Worm (Caenorhabditis elegans): Measurements from ENCODE around the gene fbxc-54.

fbxc-54 gene

ce11 chrII:24559-24998 lies 6.9 kb upstream of the fbxc-54 start, which contains the start of gene enee-1 (continued):
- TF ChIP-seq sup-37 (GFP tag; optimal IDR thresholded peaks at IDR 0.05) (peak; percentile 61), lin-15B (tag; optimal IDR thresholded peaks at IDR 0.05) (peak; percentile 83), lin-39 (tag; optimal IDR thresholded peaks at IDR 0.05) (peak; percentile 89), efl-1 (optimal IDR thresholded peaks at IDR 0.05) (peak; percentile 85 to 96), efl-1 (GFP tag; optimal IDR thresholded peaks at IDR 0.05 in 1 of 2) (peak; percentile 98 to 100), fos-1 (tag; optimal IDR thresholded peaks at IDR 0.05) (peak; percentile 80), alr-1 (tag; optimal IDR thresholded peaks at IDR 0.05; ENCODE audit: borderline replicate concordance) (no peak), fkh-8 (tag; optimal IDR thresholded peaks at IDR 0.05) (peak; percentile 87), tlp-1 (tag; optimal IDR thresholded peaks at IDR 0.05) (no peak), unc-30 (tag; optimal IDR thresholded peaks at IDR 0.05) (no peak), sptf-1 (tag; optimal IDR thresholded peaks at IDR 0.05) (no peak), lin-14 (GFP tag; optimal IDR thresholded peaks at IDR 0.05) (peak; percentile 78), fkh-10 (GFP tag; optimal IDR thresholded peaks at IDR 0.05) (peak; percentile 78), unc-130 (tag; optimal IDR thresholded peaks at IDR 0.05) (peak; percentile 76), nhr-19 (GFP tag; conservative IDR thresholded peaks at IDR 0.05) (peak; percentile 84), nhr-85 (tag) (peak; percentile 87), vab-15 (tag; optimal IDR thresholded peaks at IDR 0.05) (no peak), fkh-4 (tag; optimal IDR thresholded peaks at IDR 0.05; ENCODE audit: borderline replicate concordance) (peak; percentile 50), lir-3 (tag; optimal IDR thresholded peaks at IDR 0.05; ENCODE audit: poor library complexity) (peak; percentile 38), ceh-8 (GFP tag; optimal IDR thresholded peaks at IDR 0.05) (no peak), ceh-63 (GFP tag; optimal IDR thresholded peaks at IDR 0.05) (no peak), tbx-2 (tag; optimal IDR thresholded peaks at IDR 0.05) (peak; percentile 88), dpl-1 (GFP tag; optimal IDR thresholded peaks at IDR 0.05) (peak; percentile 95 to 99 (median 98)), mef-2 (tag; optimal IDR thresholded peaks at IDR 0.05) (no peak), ztf-11 (tag; optimal IDR thresholded peaks at IDR 0.05) (peak in 1 of 2 experiments; percentile 74), unc-62 (GFP tag; optimal IDR thresholded peaks at IDR 0.05) (no peak), blmp-1 (tag; optimal IDR thresholded peaks at IDR 0.05) (peak; percentile 76), ztf-4 (tag; optimal IDR thresholded peaks at IDR 0.05) (peak; percentile 89), elt-3 (tag; optimal IDR thresholded peaks at IDR 0.05) (peak in 2 of 6 experiments; percentile 61 to 69), ces-1 (GFP tag; optimal IDR thresholded peaks at IDR 0.05) (no peak), ceh-90 (tag; optimal IDR thresholded peaks at IDR 0.05) (no peak), nhr-12 (tag; optimal IDR thresholded peaks at IDR 0.05) (no peak), zip-4 (GFP tag; optimal IDR thresholded peaks at IDR 0.05) (peak; percentile 32), lsy-2 (tag; optimal IDR thresholded peaks at IDR 0.05) (peak; percentile 89 to 95), aly-2 (tag; optimal IDR thresholded peaks at IDR 0.05) (peak; percentile 80), unc-86 (tag; optimal IDR thresholded peaks at IDR 0.05) (peak; percentile 84), nhr-237 (tag; optimal IDR thresholded peaks at IDR 0.05) (peak; percentile 22), pqm-1 (tag; optimal IDR thresholded peaks at IDR 0.05) (no peak), ceh-82 (tag; optimal IDR thresholded peaks at IDR 0.05) (peak; percentile 89 to 93 (median 92)), jun-1 (tag; optimal IDR thresholded peaks at IDR 0.05) (peak; percentile 86), unc-98 (GFP tag; IDR thresholded peaks at IDR 0.05) (no peak), C04F5.9 (tag; optimal IDR thresholded peaks at IDR 0.05) (peak; percentile 72), hlh-17 (GFP tag; optimal IDR thresholded peaks at IDR 0.05; ENCODE audit: borderline replicate concordance) (no peak), nhr-84 (tag; optimal IDR thresholded peaks at IDR 0.05) (no peak), mab-9 (GFP tag; IDR thresholded peaks at IDR 0.05) (peak; percentile 56), grh-1 (GFP tag; IDR thresholded peaks at IDR 0.05) (peak; percentile 72), Y116A8C.19 (tag; optimal IDR thresholded peaks at IDR 0.05; ENCODE audit: borderline replicate concordance) (no peak), pax-3 (tag; optimal IDR thresholded peaks at IDR 0.05) (peak; percentile 66), irx-1 (tag; optimal IDR thresholded peaks at IDR 0.05) (peak; percentile 82), nhr-71 (tag; optimal IDR thresholded peaks at IDR 0.05) (peak; percentile 93), hpl-2 (GFP tag; optimal IDR thresholded peaks at IDR 0.05) (no peak), C34B4.2 (tag; optimal IDR thresholded peaks at IDR 0.05) (peak; percentile 26), xbp-1 (tag; optimal IDR thresholded peaks at IDR 0.05) (peak; percentile 82)
